Worm (Caenorhabditis elegans) whole organism, midembryonic: Measurements from ENCODE around the gene C07A4.2.

Experiments
- T22C8.4 ChIP-seq: fragments of 200-800 bp; sonication (Bioruptor generic); IDR thresholded peaks from 2 replicates; pipeline ENCODE4 v1.3.6; 2022; ENCODE audit warnings: missing genetic modification characterization, missing compliant biosample characterization
- cog-1 ChIP-seq: sonication (generic microtip); optimal IDR thresholded peaks from 2 replicates; lab custom pipeline; 2016; ENCODE audit warnings: missing genetic modification characterization, missing compliant biosample characterization
- flt-1 ChIP-seq: fragments of 200-800 bp; sonication (Bioruptor generic); IDR thresholded peaks from 2 replicates; pipeline ENCODE4 v1.3.6; 2022; ENCODE audit warnings: missing genetic modification characterization, missing compliant biosample characterization
- klf-2 ChIP-seq: fragments of 200-800 bp; sonication (Bioruptor generic); conservative IDR thresholded peaks from 2 replicates; pipeline ENCODE4 v1.3.6; 2022; ENCODE audit warnings: missing genetic modification reagents, missing genetic modification characterization, missing compliant biosample characterization
- med-1 ChIP-seq: sonication (generic microtip); optimal IDR thresholded peaks from 2 replicates; lab custom pipeline; 2017; ENCODE audit warnings: missing genetic modification characterization, mild to moderate bottlenecking, missing compliant biosample characterization, antibody characterized with exemption, missing genetic modification reagents; ENCODE audit not compliant: insufficient read depth
- tab-1 ChIP-seq: fragments of 200-800 bp; sonication (Bioruptor generic); IDR thresholded peaks from 2 replicates; pipeline ENCODE4 v1.3.6; 2022; ENCODE audit warnings: missing genetic modification characterization, missing compliant biosample characterization
- ztf-23 ChIP-seq: fragments of 200-800 bp; sonication (Bioruptor generic); IDR thresholded peaks from 2 replicates; pipeline ENCODE4 v1.3.6; 2022; ENCODE audit warnings: missing genetic modification reagents, missing genetic modification characterization, missing compliant biosample characterization
- ztf-29 ChIP-seq: fragments of 200-800 bp; sonication (Bioruptor generic); IDR thresholded peaks from 2 replicates; pipeline ENCODE4 v1.3.6; 2022; ENCODE audit warnings: missing genetic modification reagents, missing genetic modification characterization, missing compliant biosample characterization

DNA sequence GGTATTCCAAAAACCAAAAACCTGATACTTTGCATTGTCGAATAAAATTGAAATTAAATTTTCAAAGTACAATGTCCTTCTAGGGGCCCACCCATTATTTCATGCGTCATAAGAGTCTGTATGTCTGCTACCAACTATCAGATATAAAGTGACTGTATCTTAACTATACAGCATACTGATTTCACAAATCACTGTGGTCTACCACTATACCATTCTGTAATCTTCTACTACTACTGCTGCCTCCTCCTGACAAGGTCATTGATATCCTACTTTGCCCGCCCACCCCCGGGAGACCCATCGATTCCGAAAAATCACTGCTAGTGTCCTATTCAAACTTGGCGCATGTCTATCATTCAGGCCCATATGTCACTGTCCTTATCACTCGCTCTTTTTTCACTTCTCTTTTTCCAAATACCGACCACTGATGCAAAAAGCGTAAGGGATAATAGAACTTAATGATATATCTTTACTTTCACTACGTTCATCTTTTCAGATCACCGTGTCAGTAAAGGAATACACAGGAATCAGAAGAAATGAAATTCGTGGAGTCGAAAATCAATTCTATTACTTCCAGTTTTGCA lies at the start of gene C07A4.2:
- TF ChIP-seq med-1 (GFP tag; lab: Kevin White, UChicago): no peak
- TF ChIP-seq flt-1 (GFP tag; lab: Robert Waterston, UW): no peak
- no peak for TF ChIP-seq ztf-29 (GFP tag; lab: Robert Waterston, UW)
- TF ChIP-seq ztf-23: no peak
- no peak for TF ChIP-seq klf-2 (GFP tag; lab: Robert Waterston, UW)
- TF ChIP-seq T22C8.4: no peak
- no peak for TF ChIP-seq cog-1 (tag; lab: Kevin White, UChicago)
- no peak for TF ChIP-seq tab-1 (GFP tag; lab: Robert Waterston, UW)
